Fruit fly (Drosophila melanogaster) Kc167 (cell line): Measurements from ENCODE around the gene Nepl7.

Source experiments
- Sin3A ChIP-seq: fragments of >200 bp; optimal IDR thresholded peaks from 2 replicates; lab custom pipeline; 2018; ENCODE audit warnings: missing external identifiers
- psq ChIP-seq: fragments of >200 bp; optimal IDR thresholded peaks from 2 replicates; lab custom pipeline; 2017; ENCODE audit warnings: missing external identifiers
- ttk ChIP-seq: sonication (Bioruptor generic); optimal IDR thresholded peaks from 2 replicates; lab custom pipeline; 2017; ENCODE audit warnings: missing external identifiers

DNA sequence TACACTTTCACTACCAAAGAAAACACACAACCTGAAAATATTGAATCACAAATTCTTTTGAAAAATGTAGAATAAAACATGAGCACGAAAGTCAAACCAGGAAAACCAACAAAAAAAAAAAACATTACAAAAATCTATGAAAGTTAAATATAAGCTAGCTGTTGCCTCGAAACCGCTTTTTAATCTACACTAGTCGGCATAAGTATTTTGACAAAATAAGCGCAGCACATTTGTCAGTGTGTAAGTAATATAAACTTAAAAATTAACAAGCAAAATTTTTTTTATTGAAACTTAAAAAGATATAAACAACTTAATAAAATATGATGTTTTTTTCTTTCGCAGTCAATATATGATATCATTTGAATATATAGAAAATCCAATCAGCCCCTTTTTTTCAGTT lies 43.3 kb upstream of the Nepl7 start, which contains the start of gene CG5787:
- TF ChIP-seq Sin3A (lab: Kevin White, UChicago) (no peak), ttk (lab: Kevin White, UChicago) (no peak), psq (lab: Kevin White, UChicago) (no peak)
